Worm (Caenorhabditis elegans) whole organism, late embryonic: Measurements from ENCODE around the gene R07C3.3.
A peak's percentile ranks its signal among the peaks of the same experiment; 100 is the strongest.

ENCODE experiments used
- Y22D7AL.16 ChIP-seq: sonication (generic microtip); optimal IDR thresholded peaks from 2 replicates; lab custom pipeline; 2016; ENCODE audit warnings: missing genetic modification characterization, missing compliant biosample characterization
- ama-1 ChIP-seq: fragments of 150-350 bp; optimal IDR thresholded peaks from 2 replicates; lab custom pipeline; 2014
- ceh-9 ChIP-seq: sonication (generic microtip); optimal IDR thresholded peaks from 2 replicates; lab custom pipeline; 2016; ENCODE audit warnings: mild to moderate bottlenecking, missing genetic modification characterization, inconsistent platforms, missing compliant biosample characterization
- dve-1 ChIP-seq: sonication (generic microtip); optimal IDR thresholded peaks from 2 replicates; lab custom pipeline; 2017; ENCODE audit warnings: antibody characterized with exemption, mild to moderate bottlenecking, missing genetic modification characterization, missing compliant biosample characterization
- elt-2 ChIP-seq: sonication (generic microtip); optimal IDR thresholded peaks from 2 replicates; lab custom pipeline; 2016; ENCODE audit warnings: missing genetic modification reagents, missing genetic modification characterization, missing compliant biosample characterization
- elt-4 ChIP-seq: sonication (generic microtip); optimal IDR thresholded peaks from 2 replicates; lab custom pipeline; 2016; ENCODE audit warnings: missing genetic modification characterization, missing compliant biosample characterization
- hlh-15 ChIP-seq: sonication (generic microtip); optimal IDR thresholded peaks from 2 replicates; lab custom pipeline; 2016; ENCODE audit warnings: missing genetic modification characterization, missing compliant biosample characterization
- hlh-30 ChIP-seq: sonication (generic microtip); optimal IDR thresholded peaks from 2 replicates; lab custom pipeline; 2017; ENCODE audit warnings: antibody characterized with exemption, missing genetic modification characterization, missing compliant biosample characterization; ENCODE audit not compliant: insufficient read depth
- lim-6 ChIP-seq: sonication (generic microtip); optimal IDR thresholded peaks from 2 replicates; lab custom pipeline; 2016; ENCODE audit warnings: missing genetic modification characterization, missing compliant biosample characterization
- madf-2 ChIP-seq: sonication (generic microtip); optimal IDR thresholded peaks from 2 replicates; lab custom pipeline; 2017; ENCODE audit warnings: missing genetic modification characterization, missing compliant biosample characterization
- nhr-11 ChIP-seq: fragments of 150-350 bp; optimal IDR thresholded peaks from 2 replicates; lab custom pipeline; 2014; ENCODE audit warnings: missing biosample characterization, missing genetic modification characterization
- pha-4 ChIP-seq: fragments of 150-350 bp; optimal IDR thresholded peaks from 2 replicates; lab custom pipeline; 2018; ENCODE audit warnings: missing biosample characterization, missing genetic modification reagents, missing genetic modification characterization
- pqm-1 ChIP-seq: sonication (generic microtip); optimal IDR thresholded peaks from 2 replicates; lab custom pipeline; 2016; ENCODE audit warnings: missing genetic modification characterization, missing compliant biosample characterization

DNA sequence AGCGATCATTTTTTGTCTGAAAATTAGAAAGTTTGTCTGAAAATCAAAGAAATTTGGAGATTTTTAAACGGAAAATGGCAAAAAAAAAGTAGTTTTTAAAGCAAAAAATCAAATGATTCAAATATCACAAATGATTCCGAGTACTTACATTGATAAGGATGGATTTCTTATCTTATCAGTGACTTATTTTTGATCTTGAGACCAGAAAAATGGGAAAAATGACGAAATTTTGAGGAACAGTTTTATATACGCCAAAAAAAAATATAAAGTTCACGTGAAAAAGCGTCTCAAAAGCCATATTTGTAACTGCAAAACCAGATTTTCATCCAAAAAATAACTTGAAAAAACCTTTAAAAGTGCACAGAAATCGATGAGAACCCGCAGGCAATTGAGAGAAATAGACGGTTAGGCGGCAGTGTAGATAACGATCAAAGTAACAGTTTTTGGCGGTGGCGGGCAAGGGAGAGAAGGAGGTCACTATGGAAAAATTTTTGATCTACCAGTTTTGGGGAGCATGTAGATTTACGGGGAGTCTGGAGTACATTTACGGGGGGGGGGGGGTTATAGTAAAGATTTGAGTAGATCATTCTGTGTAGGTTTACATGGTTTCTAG, 37.8 kb upstream of the R07C3.3 start, which contains the start of gene T07D3.9:
- no peak for TF ChIP-seq lim-6 (tag; lab: Kevin White, UChicago)
- TF ChIP-seq madf-2: no peak
- TF ChIP-seq ceh-9: no peak
- TF ChIP-seq nhr-11: no peak
- no peak for TF ChIP-seq Y22D7AL.16
- TF ChIP-seq pqm-1: no peak
- no peak for TF ChIP-seq ama-1 (lab: Kevin White, UChicago)
- no peak for TF ChIP-seq dve-1
- TF ChIP-seq elt-2: peak; percentile 92
- no peak for TF ChIP-seq hlh-30 (tag; lab: Kevin White, UChicago)
- TF ChIP-seq pha-4 (tag; lab: Kevin White, UChicago): no peak
- TF ChIP-seq hlh-15 (tag; lab: Kevin White, UChicago): no peak
- no peak for TF ChIP-seq elt-4
